Fruit fly (Drosophila melanogaster): ENCODE data around the gene beg.

- no peak for TF ChIP-seq Dll (optimal IDR thresholded peaks at IDR 0.05)
- no peak for TF ChIP-seq CG8478 (optimal IDR thresholded peaks at IDR 0.05)
- no peak for TF ChIP-seq psq (optimal IDR thresholded peaks at IDR 0.05)
- no peak for TF ChIP-seq usp (GFP tag; optimal IDR thresholded peaks at IDR 0.05)
- TF ChIP-seq EcR (GFP tag; optimal IDR thresholded peaks at IDR 0.05) = no peak
These were observed 35.2 kb upstream of the beg start for dm6 chr3L:17000289-17000688.
